Fruit fly (Drosophila melanogaster) whole organism, prepupa: Measurements from ENCODE around the gene Frl.
A peak's percentile ranks its signal among the peaks of the same experiment; 100 is the strongest.

Experiments used
- Blimp-1 ChIP-seq: fragments of 200-800 bp; sonication (Bioruptor generic); optimal IDR thresholded peaks from 3 replicates; lab custom pipeline; 2017; ENCODE audit warnings: missing biosample characterization, missing genetic modification characterization, mild to moderate bottlenecking, moderate library complexity, missing genetic modification reagents
- CG10631 ChIP-seq: fragments of 200-800 bp; sonication (Bioruptor generic); optimal IDR thresholded peaks from 2 replicates; lab custom pipeline; 2016; ENCODE audit warnings: missing biosample characterization, missing genetic modification characterization
- CG11294 ChIP-seq: fragments of 200-800 bp; sonication (Bioruptor generic); IDR thresholded peaks from 2 replicates; pipeline ENCODE4 v1.3.6; 2022; ENCODE audit warnings: missing biosample characterization, missing genetic modification characterization
- CG11762 ChIP-seq: fragments of 200-800 bp; sonication (Bioruptor generic); optimal IDR thresholded peaks from 3 replicates; lab custom pipeline; 2016; ENCODE audit warnings: missing biosample characterization, missing genetic modification characterization; ENCODE audit not compliant: insufficient read depth
- CG11902 ChIP-seq: fragments of 200-800 bp; sonication (Bioruptor generic); optimal IDR thresholded peaks from 3 replicates; lab custom pipeline; 2016; ENCODE audit warnings: missing biosample characterization, missing genetic modification characterization
- CG15336 ChIP-seq: fragments of 200-800 bp; sonication (Bioruptor generic); IDR thresholded peaks from 2 replicates; pipeline ENCODE4 v1.3.6; 2022; ENCODE audit warnings: missing biosample characterization, missing genetic modification characterization
- CG1621 ChIP-seq: fragments of 200-800 bp; sonication (Bioruptor generic); optimal IDR thresholded peaks from 3 replicates; lab custom pipeline; 2018; ENCODE audit warnings: missing biosample characterization, mild to moderate bottlenecking, missing genetic modification characterization
- CG16779 ChIP-seq: fragments of 200-800 bp; sonication (Bioruptor generic); optimal IDR thresholded peaks from 3 replicates; lab custom pipeline; 2017; ENCODE audit warnings: missing biosample characterization, mild to moderate bottlenecking, missing genetic modification characterization
- CG3032 ChIP-seq: fragments of 200-800 bp; optimal IDR thresholded peaks from 2 replicates; lab custom pipeline; 2019; ENCODE audit warnings: missing biosample characterization, mild to moderate bottlenecking, missing genetic modification characterization, moderate library complexity
- CG31627 ChIP-seq: fragments of 200-800 bp; sonication (Bioruptor generic); optimal IDR thresholded peaks from 3 replicates; lab custom pipeline; 2016; ENCODE audit warnings: missing biosample characterization, missing genetic modification characterization
- CG32006 ChIP-seq: fragments of 200-800 bp; sonication (Bioruptor generic); optimal IDR thresholded peaks from 3 replicates; lab custom pipeline; 2017; ENCODE audit warnings: missing biosample characterization, mild to moderate bottlenecking, missing genetic modification characterization
- CG34406 ChIP-seq: fragments of 200-800 bp; sonication (Bioruptor generic); optimal IDR thresholded peaks from 3 replicates; lab custom pipeline; 2016; ENCODE audit warnings: missing biosample characterization, missing genetic modification characterization
- CG3919 ChIP-seq: fragments of 200-800 bp; sonication (Bioruptor generic); optimal IDR thresholded peaks from 3 replicates; lab custom pipeline; 2016; ENCODE audit warnings: missing biosample characterization, missing genetic modification characterization
- CG4318 ChIP-seq: fragments of 200-800 bp; sonication (Bioruptor generic); optimal IDR thresholded peaks from 3 replicates; lab custom pipeline; 2017; ENCODE audit warnings: missing biosample characterization, mild to moderate bottlenecking, missing genetic modification characterization
- CG6163 ChIP-seq: fragments of 200-800 bp; sonication (Bioruptor generic); IDR thresholded peaks from 3 replicates; pipeline ENCODE4 v1.3.6; 2022; ENCODE audit warnings: missing biosample characterization, missing genetic modification characterization
- CG6276 ChIP-seq: fragments of 200-800 bp; sonication (Bioruptor generic); optimal IDR thresholded peaks from 2 replicates; lab custom pipeline; 2017; ENCODE audit warnings: missing biosample characterization, mild to moderate bottlenecking, missing genetic modification characterization
- CG6792 ChIP-seq: fragments of 200-800 bp; sonication (Bioruptor generic); optimal IDR thresholded peaks from 3 replicates; lab custom pipeline; 2016; ENCODE audit warnings: missing biosample characterization, missing genetic modification characterization
- CG6808 ChIP-seq: fragments of 200-800 bp; sonication (Bioruptor generic); optimal IDR thresholded peaks from 3 replicates; lab custom pipeline; 2017; ENCODE audit warnings: missing biosample characterization, missing genetic modification characterization, mild to moderate bottlenecking, moderate library complexity, missing genetic modification reagents
- CG6854 ChIP-seq: fragments of 200-800 bp; sonication (Bioruptor generic); optimal IDR thresholded peaks from 2 replicates; lab custom pipeline; 2017; ENCODE audit warnings: missing biosample characterization, mild to moderate bottlenecking, missing genetic modification characterization
- CG7368 ChIP-seq: fragments of 200-800 bp; sonication (Bioruptor generic); optimal IDR thresholded peaks from 3 replicates; lab custom pipeline; 2016; ENCODE audit warnings: missing biosample characterization, missing genetic modification characterization
- CG8119 ChIP-seq: fragments of 200-800 bp; sonication (Bioruptor generic); IDR thresholded peaks from 3 replicates; pipeline ENCODE4 v1.3.6; 2022; ENCODE audit warnings: missing biosample characterization, missing genetic modification characterization
- CG8319 ChIP-seq: fragments of 200-800 bp; sonication (Bioruptor generic); optimal IDR thresholded peaks from 3 replicates; lab custom pipeline; 2016; ENCODE audit warnings: missing biosample characterization, missing genetic modification characterization
- CG8632 ChIP-seq: fragments of 200-800 bp; sonication (Bioruptor generic); optimal IDR thresholded peaks from 3 replicates; lab custom pipeline; 2016; ENCODE audit warnings: missing biosample characterization, missing genetic modification characterization
- CG9139 ChIP-seq: fragments of 200-800 bp; sonication (Bioruptor generic); optimal IDR thresholded peaks from 3 replicates; lab custom pipeline; 2017; ENCODE audit warnings: missing biosample characterization, mild to moderate bottlenecking, missing genetic modification characterization
- Eip75B ChIP-seq: fragments of 200-800 bp; sonication (Bioruptor generic); optimal IDR thresholded peaks from 3 replicates; lab custom pipeline; 2016; ENCODE audit warnings: missing biosample characterization, missing genetic modification characterization
- Eip78C ChIP-seq: fragments of 200-800 bp; sonication (Bioruptor generic); peaks from one replicate; lab custom pipeline; 2016; ENCODE audit warnings: missing biosample characterization, missing genetic modification characterization
- Eip93F ChIP-seq: fragments of 200-800 bp; sonication (Bioruptor generic); optimal IDR thresholded peaks from 2 replicates; lab custom pipeline; 2016; ENCODE audit warnings: missing biosample characterization, mild to moderate bottlenecking, missing genetic modification characterization
- Ets21C ChIP-seq: fragments of 200-800 bp; sonication (Bioruptor generic); optimal IDR thresholded peaks from 3 replicates; lab custom pipeline; 2016; ENCODE audit warnings: missing biosample characterization, missing genetic modification characterization
- Ets96B ChIP-seq: fragments of 200-800 bp; optimal IDR thresholded peaks from 2 replicates; lab custom pipeline; 2019; ENCODE audit warnings: missing biosample characterization, mild to moderate bottlenecking, missing genetic modification characterization, moderate library complexity
- Gug ChIP-seq: fragments of 200-800 bp; sonication (Bioruptor generic); IDR thresholded peaks from 2 replicates; pipeline ENCODE4 v1.3.6; 2022; ENCODE audit warnings: missing biosample characterization, missing genetic modification characterization
- Hr38 ChIP-seq: sonication (Bioruptor generic); optimal IDR thresholded peaks from 2 replicates; lab custom pipeline; 2016; ENCODE audit warnings: missing biosample characterization, missing genetic modification characterization
- Hr39 ChIP-seq: fragments of 200-800 bp; sonication (Bioruptor generic); optimal IDR thresholded peaks from 2 replicates; lab custom pipeline; 2016; ENCODE audit warnings: missing biosample characterization, missing genetic modification characterization
- Lpt ChIP-seq: fragments of 200-800 bp; sonication (Bioruptor generic); optimal IDR thresholded peaks from 3 replicates; lab custom pipeline; 2016; ENCODE audit warnings: missing biosample characterization, missing genetic modification characterization
- Met ChIP-seq: fragments of 200-800 bp; sonication (Bioruptor generic); optimal IDR thresholded peaks from 3 replicates; lab custom pipeline; 2016; ENCODE audit warnings: missing biosample characterization, missing genetic modification characterization
- Smox ChIP-seq: fragments of 200-800 bp; sonication (Bioruptor generic); optimal IDR thresholded peaks from 3 replicates; lab custom pipeline; 2016; ENCODE audit warnings: missing biosample characterization, missing genetic modification characterization
- Sox102F ChIP-seq: fragments of 200-800 bp; sonication (Bioruptor generic); optimal IDR thresholded peaks from 2 replicates; lab custom pipeline; 2016; ENCODE audit warnings: missing biosample characterization, mild to moderate bottlenecking, missing genetic modification characterization
- Sox14 ChIP-seq: fragments of 200-800 bp; sonication (Bioruptor generic); optimal IDR thresholded peaks from 3 replicates; lab custom pipeline; 2016; ENCODE audit warnings: missing biosample characterization, missing genetic modification characterization
- Sox15 ChIP-seq: fragments of 200-800 bp; sonication (Bioruptor generic); optimal IDR thresholded peaks from 3 replicates; lab custom pipeline; 2016; ENCODE audit warnings: missing biosample characterization, missing genetic modification characterization
- cyc ChIP-seq: fragments of 200-800 bp; sonication (Bioruptor generic); optimal IDR thresholded peaks from 3 replicates; lab custom pipeline; 2016; ENCODE audit warnings: missing biosample characterization, missing genetic modification characterization
- dac ChIP-seq: fragments of 200-800 bp; sonication (Bioruptor generic); optimal IDR thresholded peaks from 2 replicates; lab custom pipeline; 2017; ENCODE audit warnings: missing biosample characterization, mild to moderate bottlenecking, missing genetic modification characterization
- dsx ChIP-seq: fragments of 200-800 bp; optimal IDR thresholded peaks from 3 replicates; lab custom pipeline; 2019; ENCODE audit warnings: missing biosample characterization, mild to moderate bottlenecking, missing genetic modification characterization, moderate library complexity; ENCODE audit not compliant: poor library complexity, severe bottlenecking
- eg ChIP-seq: fragments of 200-800 bp; sonication (Bioruptor generic); IDR thresholded peaks from 3 replicates; pipeline ENCODE4 v1.3.6; 2022; ENCODE audit warnings: missing biosample characterization, missing genetic modification characterization
- esn ChIP-seq: fragments of 200-800 bp; sonication (Bioruptor generic); optimal IDR thresholded peaks from 2 replicates; lab custom pipeline; 2016; ENCODE audit warnings: missing biosample characterization, mild to moderate bottlenecking, missing genetic modification characterization, moderate library complexity
- fd85E ChIP-seq: fragments of 200-800 bp; sonication (Bioruptor generic); optimal IDR thresholded peaks from 3 replicates; lab custom pipeline; 2016; ENCODE audit warnings: missing biosample characterization, missing genetic modification characterization
- fkh ChIP-seq: fragments of 200-800 bp; sonication (Bioruptor generic); optimal IDR thresholded peaks from 3 replicates; lab custom pipeline; 2017; ENCODE audit warnings: missing biosample characterization, mild to moderate bottlenecking, missing genetic modification characterization, moderate library complexity
- net ChIP-seq: fragments of 200-800 bp; sonication (Bioruptor generic); optimal IDR thresholded peaks from 3 replicates; lab custom pipeline; 2016; ENCODE audit warnings: missing biosample characterization, missing genetic modification characterization
- pdm3 ChIP-seq: fragments of 200-800 bp; sonication (Bioruptor generic); optimal IDR thresholded peaks from 3 replicates; lab custom pipeline; 2016; ENCODE audit warnings: missing biosample characterization, missing genetic modification characterization
- salr ChIP-seq, 2 experiments: fragments of 200-800 bp; sonication (Bioruptor generic); optimal IDR thresholded peaks; 3 replicates each; lab custom pipeline; 2016 to 2018; ENCODE audit warnings: missing biosample characterization in 2 of 2, missing genetic modification characterization in 2 of 2, mild to moderate bottlenecking in 1 of 2
- spab ChIP-seq: fragments of 200-800 bp; sonication (Bioruptor generic); optimal IDR thresholded peaks from 2 replicates; lab custom pipeline; 2017; ENCODE audit warnings: missing biosample characterization, mild to moderate bottlenecking, missing genetic modification characterization, missing genetic modification reagents
- svp ChIP-seq: fragments of 200-800 bp; sonication (Bioruptor generic); peaks from one replicate; lab custom pipeline; 2016; ENCODE audit warnings: missing biosample characterization, missing genetic modification characterization
- topi ChIP-seq: fragments of 200-800 bp; sonication (Bioruptor generic); optimal IDR thresholded peaks from 3 replicates; lab custom pipeline; 2016; ENCODE audit warnings: missing biosample characterization, missing genetic modification characterization
- vri ChIP-seq: fragments of 200-800 bp; sonication (Bioruptor generic); optimal IDR thresholded peaks from 3 replicates; lab custom pipeline; 2016; ENCODE audit warnings: missing biosample characterization, mild to moderate bottlenecking, missing genetic modification characterization

Frl gene

DNA sequence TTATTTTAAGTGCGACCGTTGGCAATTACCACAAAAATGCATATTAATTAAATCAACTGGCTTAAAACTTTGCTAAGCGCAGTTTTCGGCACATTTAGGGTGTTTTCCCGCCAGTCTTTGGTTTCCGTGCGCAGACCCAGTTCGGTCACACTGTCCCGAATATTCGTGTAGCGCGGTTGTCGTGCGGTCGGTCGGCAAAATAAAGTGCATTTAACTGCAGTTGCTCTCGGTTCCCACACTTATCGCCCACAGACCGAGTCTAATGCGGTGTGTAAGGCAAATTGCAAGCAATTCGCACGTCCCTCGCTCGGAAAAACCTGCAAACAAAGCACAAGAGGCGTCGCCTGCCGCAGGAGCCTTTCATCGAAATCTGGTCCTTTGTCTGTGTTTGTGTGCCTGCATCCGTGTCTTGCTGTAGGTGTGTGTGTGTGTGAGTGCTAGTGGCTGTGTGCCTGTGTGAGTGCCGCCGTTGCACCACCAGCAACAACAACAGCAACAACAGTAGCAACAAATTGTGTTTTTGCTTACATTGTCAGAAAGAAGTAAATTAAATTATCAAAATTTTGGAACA is at the start of gene Frl, which contains the start of gene CG13484:
Gene Frl (plus strand): TSS at position 143 of the 571 bp plus-strand sequence.
Gene CG13484 (minus strand): TSS at position 7 of the 571 bp plus-strand sequence.
- TF ChIP-seq eg (GFP tag; lab: Robert Waterston, UW) (peak; percentile 44; the same call in 1 of the 3 replicates), Met (no peak), spab (no peak), CG16779 (tag; lab: Kevin White, UChicago) (peak; percentile 43), dac (GFP tag; lab: Kevin White, UChicago) (no peak), CG8119 (peak; percentile 55; the same call in 2 of the 3 replicates), cyc (GFP tag; lab: Kevin White, UChicago) (peak; percentile 27), Blimp-1 (no peak), CG11902 (GFP tag; lab: Kevin White, UChicago) (no peak), CG6854 (GFP tag; lab: Kevin White, UChicago) (peak; percentile 78), Eip75B (GFP tag; lab: Kevin White, UChicago) (peak; percentile 37), fd85E (GFP tag; lab: Kevin White, UChicago) (no peak), CG8632 (GFP tag; lab: Kevin White, UChicago) (no peak), CG7368 (GFP tag; lab: Kevin White, UChicago) (no peak), pdm3 (GFP tag; lab: Kevin White, UChicago) (no peak), Sox15 (no peak), CG11294 (no peak), CG31627 (GFP tag; lab: Kevin White, UChicago) (no peak), svp (GFP tag; lab: Kevin White, UChicago) (no peak), CG11762 (GFP tag; lab: Kevin White, UChicago) (no peak), Hr38 (GFP tag; lab: Kevin White, UChicago) (no peak), CG6808 (GFP tag; lab: Kevin White, UChicago) (peak; percentile 44), CG1621 (tag; lab: Kevin White, UChicago) (peak; percentile 36), fkh (GFP tag; lab: Kevin White, UChicago) (peak; percentile 25), Ets21C (GFP tag; lab: Kevin White, UChicago) (no peak), Lpt (GFP tag; lab: Kevin White, UChicago) (peak; percentile 27), CG10631 (GFP tag; lab: Kevin White, UChicago) (no peak), Hr39 (GFP tag; lab: Kevin White, UChicago) (peak; percentile 1), Sox14 (GFP tag; lab: Kevin White, UChicago) (peak; percentile 78), salr (GFP tag; optimal IDR thresholded peaks at IDR 0.05; lab: Kevin White, UChicago) (no peak), Ets96B (tag; lab: Kevin White, UChicago) (peak; percentile 14), dsx (GFP tag; lab: Kevin White, UChicago) (peak; percentile 72), Gug (GFP tag; lab: Robert Waterston, UW) (no peak; the same call in 1 of the 2 replicates), CG6792 (GFP tag; lab: Kevin White, UChicago) (peak; percentile 10), Eip93F (GFP tag; lab: Kevin White, UChicago) (no peak), esn (GFP tag; lab: Kevin White, UChicago) (peak; percentile 40), CG4318 (GFP tag; lab: Kevin White, UChicago) (no peak), CG6276 (GFP tag; lab: Kevin White, UChicago) (no peak), CG6163 (GFP tag; lab: Robert Waterston, UW) (no peak), CG8319 (GFP tag; lab: Kevin White, UChicago) (no peak), net (GFP tag; lab: Kevin White, UChicago) (no peak), Eip78C (GFP tag; lab: Kevin White, UChicago) (peak; percentile 90), CG3032 (peak; percentile 20), CG3919 (peak; percentile 45), CG32006 (GFP tag; lab: Kevin White, UChicago) (peak; percentile 10), Sox102F (GFP tag; lab: Kevin White, UChicago) (no peak), CG34406 (no peak), CG9139 (GFP tag; lab: Kevin White, UChicago) (peak; percentile 48), topi (GFP tag; lab: Kevin White, UChicago) (peak; percentile 47), Smox (GFP tag; lab: Kevin White, UChicago) (peak; percentile 6), vri (GFP tag; lab: Kevin White, UChicago) (no peak), CG15336 (GFP tag; lab: Robert Waterston, UW) (peak; percentile 37; the same call in 1 of the 2 replicates)
